Fruit fly (Drosophila melanogaster) whole organism, embryonic: ENCODE data around the gene rictor.

Experiments used
- Abd-B ChIP-seq: fragments of 200-800 bp; sonication (Bioruptor generic); optimal IDR thresholded peaks from 2 replicates; lab custom pipeline; 2018; ENCODE audit warnings: missing biosample characterization, mild to moderate bottlenecking, missing genetic modification characterization, moderate library complexity
- Aef1 ChIP-seq: fragments of 200-800 bp; sonication (Bioruptor generic); IDR thresholded peaks from 3 replicates; pipeline ENCODE4 v1.3.6; 2022; ENCODE audit warnings: missing biosample characterization, missing genetic modification characterization
- BEAF-32 ChIP-seq: fragments of 200-800 bp; sonication (Bioruptor generic); optimal IDR thresholded peaks from 3 replicates; lab custom pipeline; 2017; ENCODE audit warnings: missing biosample characterization, missing genetic modification characterization, mild to moderate bottlenecking, moderate library complexity, missing genetic modification reagents
- C15 ChIP-seq: fragments of 200-800 bp; sonication (Bioruptor generic); IDR thresholded peaks from 3 replicates; pipeline ENCODE4 v1.3.6; 2022; ENCODE audit warnings: missing biosample characterization, missing genetic modification characterization
- CG1024 ChIP-seq: fragments of 200-800 bp; sonication (Bioruptor generic); IDR thresholded peaks from 2 replicates; pipeline ENCODE4 v1.3.6; 2022; ENCODE audit warnings: missing biosample characterization, missing genetic modification characterization
- CG10431 ChIP-seq: fragments of 200-800 bp; sonication (Bioruptor generic); optimal IDR thresholded peaks from 3 replicates; lab custom pipeline; 2018; ENCODE audit warnings: missing biosample characterization, mild to moderate bottlenecking, missing genetic modification characterization
- CG10979 ChIP-seq: fragments of 200-800 bp; sonication (Bioruptor generic); optimal IDR thresholded peaks from 2 replicates; lab custom pipeline; 2018; ENCODE audit warnings: missing biosample characterization, mild to moderate bottlenecking, missing genetic modification characterization, moderate library complexity
- CG11398 ChIP-seq: fragments of 200-800 bp; sonication (Bioruptor generic); optimal IDR thresholded peaks from 2 replicates; lab custom pipeline; 2016; ENCODE audit warnings: missing biosample characterization, missing genetic modification characterization
- CG13123 ChIP-seq: fragments of 200-800 bp; sonication (Bioruptor generic); optimal IDR thresholded peaks from 2 replicates; lab custom pipeline; 2016; ENCODE audit warnings: missing biosample characterization, missing genetic modification characterization
- CG13894 ChIP-seq: fragments of 200-800 bp; sonication (Bioruptor generic); optimal IDR thresholded peaks from 3 replicates; lab custom pipeline; 2018; ENCODE audit warnings: missing biosample characterization, mild to moderate bottlenecking, missing genetic modification characterization, moderate library complexity
- CG6683 ChIP-seq: fragments of 200-800 bp; sonication (Bioruptor generic); optimal IDR thresholded peaks from 2 replicates; lab custom pipeline; 2017; ENCODE audit warnings: missing biosample characterization, mild to moderate bottlenecking, missing genetic modification characterization, missing genetic modification reagents
- CG6854 ChIP-seq: fragments of 200-800 bp; sonication (Bioruptor generic); optimal IDR thresholded peaks from 3 replicates; lab custom pipeline; 2017; ENCODE audit warnings: missing biosample characterization, mild to moderate bottlenecking, missing genetic modification characterization
- CG7786 ChIP-seq: fragments of 200-800 bp; sonication (Bioruptor generic); optimal IDR thresholded peaks from 2 replicates; lab custom pipeline; 2016; ENCODE audit warnings: missing biosample characterization, missing genetic modification characterization
- CG7987 ChIP-seq: fragments of 200-800 bp; sonication (Bioruptor generic); optimal IDR thresholded peaks from 2 replicates; lab custom pipeline; 2018; ENCODE audit warnings: missing biosample characterization, mild to moderate bottlenecking, missing genetic modification characterization, moderate library complexity
- CG9215 ChIP-seq: fragments of 200-800 bp; sonication (Bioruptor generic); IDR thresholded peaks from 2 replicates; pipeline ENCODE4 v1.3.6; 2022; ENCODE audit warnings: missing biosample characterization, missing genetic modification characterization
- CG9876 ChIP-seq: fragments of 200-800 bp; sonication (Bioruptor generic); optimal IDR thresholded peaks from 2 replicates; lab custom pipeline; 2016; ENCODE audit warnings: missing biosample characterization, missing genetic modification characterization
- CHES-1-like ChIP-seq: fragments of 200-800 bp; sonication (Bioruptor generic); optimal IDR thresholded peaks from 2 replicates; lab custom pipeline; 2016; ENCODE audit warnings: missing biosample characterization, missing genetic modification characterization
- Chrac-16 ChIP-seq: fragments of 200-800 bp; sonication (Bioruptor generic); optimal IDR thresholded peaks from 3 replicates; lab custom pipeline; 2016; ENCODE audit warnings: missing biosample characterization, missing genetic modification characterization
- Deaf1 ChIP-seq: fragments of 200-800 bp; optimal IDR thresholded peaks from 3 replicates; lab custom pipeline; 2019; ENCODE audit warnings: missing biosample characterization, mild to moderate bottlenecking, missing genetic modification characterization, moderate library complexity
- Doc2 ChIP-seq: fragments of 200-800 bp; sonication (Bioruptor generic); IDR thresholded peaks from 2 replicates; pipeline ENCODE4 v1.3.6; 2022; ENCODE audit warnings: missing biosample characterization, missing genetic modification characterization
- Fer1 ChIP-seq: fragments of 200-800 bp; sonication (Bioruptor generic); optimal IDR thresholded peaks from 2 replicates; lab custom pipeline; 2017; ENCODE audit warnings: missing biosample characterization, mild to moderate bottlenecking, missing genetic modification characterization
- H2.0 ChIP-seq: fragments of 200-800 bp; sonication (Bioruptor generic); IDR thresholded peaks from 2 replicates; pipeline ENCODE4 v1.3.6; 2022; ENCODE audit warnings: missing biosample characterization, missing genetic modification characterization
- Hr39 ChIP-seq: fragments of >200 bp; optimal IDR thresholded peaks from 2 replicates; lab custom pipeline; 2017
- Kr ChIP-seq: fragments of 200-800 bp; sonication (Bioruptor generic); optimal IDR thresholded peaks from 2 replicates; lab custom pipeline; 2017; ENCODE audit warnings: missing biosample characterization, mild to moderate bottlenecking, missing genetic modification characterization
- Lhr ChIP-seq: fragments of 200-800 bp; sonication (Bioruptor generic); optimal IDR thresholded peaks from 3 replicates; lab custom pipeline; 2017; ENCODE audit warnings: mild to moderate bottlenecking, missing biosample characterization, missing genetic modification reagents, missing genetic modification characterization
- NC2α ChIP-seq: fragments of 200-800 bp; sonication (Bioruptor generic); optimal IDR thresholded peaks from 2 replicates; lab custom pipeline; 2016; ENCODE audit warnings: missing biosample characterization, missing genetic modification characterization
- Optix ChIP-seq: fragments of 200-800 bp; sonication (Bioruptor generic); IDR thresholded peaks from 3 replicates; pipeline ENCODE4 v1.3.6; 2022; ENCODE audit warnings: missing biosample characterization, missing genetic modification characterization
- Poxn ChIP-seq: fragments of 200-800 bp; sonication (Bioruptor generic); IDR thresholded peaks from 2 replicates; pipeline ENCODE4 v1.3.6; 2022; ENCODE audit warnings: missing biosample characterization, missing genetic modification characterization
- Sry-β ChIP-seq: fragments of 200-800 bp; sonication (Bioruptor generic); optimal IDR thresholded peaks from 2 replicates; lab custom pipeline; 2018; ENCODE audit warnings: missing biosample characterization, mild to moderate bottlenecking, missing genetic modification characterization, moderate library complexity
- ara ChIP-seq: fragments of 200-800 bp; sonication (Bioruptor generic); IDR thresholded peaks from 2 replicates; pipeline ENCODE4 v1.3.6; 2022; ENCODE audit warnings: missing biosample characterization, missing genetic modification characterization
- bbx ChIP-seq: fragments of 200-800 bp; sonication (Bioruptor generic); IDR thresholded peaks from 2 replicates; pipeline ENCODE4 v1.3.6; 2022; ENCODE audit warnings: missing biosample characterization, missing genetic modification characterization; ENCODE audit not compliant: partially characterized antibody
- bigmax ChIP-seq: fragments of 200-800 bp; sonication (Bioruptor generic); optimal IDR thresholded peaks from 2 replicates; lab custom pipeline; 2018; ENCODE audit warnings: missing biosample characterization, mild to moderate bottlenecking, missing genetic modification characterization
- chinmo ChIP-seq: fragments of 200-800 bp; sonication (Bioruptor generic); IDR thresholded peaks from 4 replicates; pipeline ENCODE4 v1.3.6; 2022; ENCODE audit warnings: missing biosample characterization, missing genetic modification characterization; ENCODE audit not compliant: partially characterized antibody
- disco-r ChIP-seq: fragments of 200-800 bp; sonication (Bioruptor generic); optimal IDR thresholded peaks from 2 replicates; lab custom pipeline; 2016; ENCODE audit warnings: missing biosample characterization, missing genetic modification characterization
- esg ChIP-seq: fragments of 200-800 bp; sonication (Bioruptor generic); conservative IDR thresholded peaks from 2 replicates; pipeline ENCODE4 v1.3.6; 2022; ENCODE audit warnings: missing biosample characterization, missing genetic modification characterization
- fru ChIP-seq: fragments of >200 bp; optimal IDR thresholded peaks from 2 replicates; lab custom pipeline; 2017
- gsb ChIP-seq: fragments of 200-800 bp; sonication (Bioruptor generic); IDR thresholded peaks from 2 replicates; pipeline ENCODE4 v1.3.6; 2022; ENCODE audit warnings: missing biosample characterization, missing genetic modification characterization
- gsb-n ChIP-seq: fragments of 200-800 bp; sonication (Bioruptor generic); optimal IDR thresholded peaks from 3 replicates; lab custom pipeline; 2018; ENCODE audit warnings: missing biosample characterization, mild to moderate bottlenecking, missing genetic modification characterization
- gt ChIP-seq: fragments of 200-800 bp; sonication (Bioruptor generic); IDR thresholded peaks from 2 replicates; pipeline ENCODE4 v1.3.6; 2022; ENCODE audit warnings: missing biosample characterization, missing genetic modification characterization
- hkb ChIP-seq, 2 experiments: fragments of 200-800 bp in 1 of 2; fragments of >200 bp in 1 of 2; sonication (Bioruptor generic) in 1 of 2; IDR thresholded peaks in 1 of 2; optimal IDR thresholded peaks in 1 of 2; 2 replicates each; pipeline versions ENCODE4 v1.3.6 to Lab custom; 2017 to 2022; ENCODE audit warnings: missing biosample characterization in 1 of 2, missing genetic modification characterization in 1 of 2
- ken ChIP-seq: fragments of 200-800 bp; sonication (Bioruptor generic); IDR thresholded peaks from 3 replicates; pipeline ENCODE4 v1.3.6; 2022; ENCODE audit warnings: missing biosample characterization, missing genetic modification characterization
- knrl ChIP-seq: fragments of 200-800 bp; sonication (Bioruptor generic); IDR thresholded peaks from 3 replicates; pipeline ENCODE4 v1.3.6; 2022; ENCODE audit warnings: missing biosample characterization, missing genetic modification characterization; ENCODE audit not compliant: partially characterized antibody
- luna ChIP-seq: fragments of 200-800 bp; sonication (Bioruptor generic); optimal IDR thresholded peaks from 2 replicates; lab custom pipeline; 2016; ENCODE audit warnings: missing biosample characterization, missing genetic modification characterization
- row ChIP-seq: fragments of 200-800 bp; sonication (Bioruptor generic); IDR thresholded peaks from 3 replicates; pipeline ENCODE4 v1.3.6; 2022; ENCODE audit warnings: missing biosample characterization, missing genetic modification characterization
- sd ChIP-seq: fragments of 200-800 bp; sonication (Bioruptor generic); optimal IDR thresholded peaks from 3 replicates; lab custom pipeline; 2018; ENCODE audit warnings: missing biosample characterization, mild to moderate bottlenecking, missing genetic modification characterization, moderate library complexity
- sens ChIP-seq: fragments of 200-800 bp; sonication (Bioruptor generic); peaks from one replicate; lab custom pipeline; 2016; ENCODE audit warnings: missing biosample characterization, missing genetic modification characterization
- shn ChIP-seq: fragments of 200-800 bp; sonication (Bioruptor generic); optimal IDR thresholded peaks from 3 replicates; lab custom pipeline; 2016; ENCODE audit warnings: missing biosample characterization, missing genetic modification characterization
- sqz ChIP-seq: fragments of 200-800 bp; sonication (Bioruptor generic); optimal IDR thresholded peaks from 3 replicates; lab custom pipeline; 2018; ENCODE audit warnings: missing biosample characterization, mild to moderate bottlenecking, missing genetic modification characterization
- unc-4 ChIP-seq: fragments of 200-800 bp; sonication (Bioruptor generic); IDR thresholded peaks from 2 replicates; pipeline ENCODE4 v1.3.6; 2022; ENCODE audit warnings: missing biosample characterization, missing genetic modification characterization; ENCODE audit not compliant: partially characterized antibody
- vvl ChIP-seq: fragments of 200-800 bp; sonication (Bioruptor generic); IDR thresholded peaks from 2 replicates; pipeline ENCODE4 v1.3.6; 2022; ENCODE audit warnings: missing biosample characterization, missing genetic modification characterization

Gene rictor

DNA sequence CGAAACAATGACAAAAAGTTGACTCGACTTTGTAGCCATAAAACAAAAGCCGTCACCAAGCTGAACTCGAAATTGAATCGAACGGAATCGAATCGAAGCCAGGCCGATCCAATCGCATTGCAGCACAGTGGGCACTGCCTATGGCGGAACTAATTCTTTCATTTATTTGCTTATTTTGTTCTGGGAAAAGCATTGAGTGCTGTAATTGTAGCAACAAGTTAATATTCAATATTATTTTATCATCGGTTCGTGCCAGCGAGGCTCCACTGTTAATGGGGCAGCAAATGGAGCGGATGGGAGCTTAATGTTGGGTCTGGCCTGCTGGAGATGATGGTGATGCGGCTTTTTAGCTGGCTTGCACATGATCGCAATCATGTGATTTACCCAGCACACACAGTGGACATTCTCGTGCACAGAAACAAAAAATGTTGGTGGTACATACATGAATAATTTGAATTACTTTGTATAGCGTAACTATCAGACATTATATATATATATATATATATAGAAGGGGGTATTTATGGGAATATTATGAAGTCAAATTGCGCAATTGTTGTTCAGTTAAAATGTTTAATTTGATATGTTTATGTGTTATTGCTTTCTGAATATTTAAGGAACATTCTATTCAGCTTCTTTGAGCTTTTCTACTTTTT, 28.4 kb upstream of the rictor start (continued):
- TF ChIP-seq CG9876 = peak; percentile 58
- peak; percentile 90 for TF ChIP-seq ara (GFP tag; lab: Robert Waterston, UW)
- TF ChIP-seq CG13894 (tag; lab: Kevin White, UChicago) = peak; percentile 31
- no peak for TF ChIP-seq Kr (GFP tag; lab: Kevin White, UChicago)
- TF ChIP-seq gt (GFP tag; lab: Robert Waterston, UW) = peak; percentile 75
- peak; percentile 52 for TF ChIP-seq Lhr (GFP tag; lab: Kevin White, UChicago)
- TF ChIP-seq C15 (GFP tag; lab: Robert Waterston, UW) = 0 out of 3 replicates have a peak, but pooled peaks have one; percentile 58
- peak; percentile 82 for TF ChIP-seq Fer1 (GFP tag; lab: Kevin White, UChicago)
- TF ChIP-seq CG7987 (GFP tag; lab: Kevin White, UChicago) = peak; percentile 75
- TF ChIP-seq CG11398 (GFP tag; lab: Kevin White, UChicago) = peak; percentile 63
- TF ChIP-seq Chrac-16 (GFP tag; lab: Kevin White, UChicago) = peak; percentile 83
- TF ChIP-seq CG9215 = peak; percentile 71
- peak; percentile 45 for TF ChIP-seq disco-r
- TF ChIP-seq sqz (GFP tag; lab: Kevin White, UChicago) = peak; percentile 81
- peak; percentile 87 for TF ChIP-seq Aef1 (GFP tag; lab: Robert Waterston, UW)
- peak; percentile 84 for TF ChIP-seq CG10979 (tag; lab: Kevin White, UChicago)
- TF ChIP-seq Deaf1 = peak; percentile 52
- peak; percentile 94 for TF ChIP-seq Optix
- TF ChIP-seq Hr39 (lab: Kevin White, UChicago) = no peak
- TF ChIP-seq chinmo (GFP tag; lab: Robert Waterston, UW) = no peak
- TF ChIP-seq CG10431 = peak; percentile 34
- TF ChIP-seq Poxn (GFP tag; lab: Robert Waterston, UW) = peak; percentile 40; the same call in 1 of the 2 replicates
- peak; percentile 98 for TF ChIP-seq vvl (GFP tag; lab: Robert Waterston, UW)
- peak; percentile 85 for TF ChIP-seq Abd-B (GFP tag; lab: Kevin White, UChicago)
- peak; percentile 92 for TF ChIP-seq row (GFP tag; lab: Robert Waterston, UW)
- peak; percentile 76 for TF ChIP-seq CG7786 (GFP tag; lab: Kevin White, UChicago)
- TF ChIP-seq CG6854 (GFP tag; lab: Kevin White, UChicago) = peak; percentile 5
- TF ChIP-seq Sry-β (GFP tag; lab: Kevin White, UChicago) = peak; percentile 20
- peak; percentile 55 for TF ChIP-seq CHES-1-like (GFP tag; lab: Kevin White, UChicago)
- no peak for TF ChIP-seq unc-4 (GFP tag; lab: Robert Waterston, UW)
- TF ChIP-seq CG1024 (GFP tag; lab: Robert Waterston, UW) = peak; percentile 90
- peak; percentile 59 for TF ChIP-seq CG13123
- TF ChIP-seq ken (GFP tag; lab: Robert Waterston, UW) = peak; percentile 95
- TF ChIP-seq H2.0 = peak; percentile 94
- TF ChIP-seq Doc2 (GFP tag; lab: Robert Waterston, UW) = peak; percentile 65; the same call in 1 of the 2 replicates
- TF ChIP-seq BEAF-32 (GFP tag; lab: Kevin White, UChicago) = no peak
- TF ChIP-seq gsb-n (tag; lab: Kevin White, UChicago) = peak; percentile 86
- TF ChIP-seq NC2α = peak; percentile 79
- no peak for TF ChIP-seq knrl (GFP tag; lab: Robert Waterston, UW)
- peak; percentile 68 for TF ChIP-seq sd (tag; lab: Kevin White, UChicago)
- TF ChIP-seq bbx (GFP tag; lab: Robert Waterston, UW) = no peak
- no peak for TF ChIP-seq luna (GFP tag; lab: Kevin White, UChicago)
- peak; percentile 91 for TF ChIP-seq esg (GFP tag; lab: Robert Waterston, UW)
- peak; percentile 74 for TF ChIP-seq gsb (GFP tag; lab: Robert Waterston, UW)
- TF ChIP-seq bigmax (GFP tag; lab: Kevin White, UChicago) = no peak
- peak; percentile 98 for TF ChIP-seq sens (GFP tag; lab: Kevin White, UChicago)
- TF ChIP-seq fru = no peak
- TF ChIP-seq CG6683 (GFP tag; lab: Kevin White, UChicago) = peak; percentile 53
- TF ChIP-seq hkb (optimal IDR thresholded peaks at IDR 0.05; lab: Kevin White, UChicago) = no peak
- peak; percentile 95 for TF ChIP-seq hkb (GFP tag; IDR thresholded peaks at IDR 0.05; lab: Robert Waterston, UW)
- TF ChIP-seq shn (GFP tag; lab: Kevin White, UChicago) = peak; percentile 61
